Worm (Caenorhabditis elegans): ENCODE results near the gene F12D9.2.
"Not testable (repeated sequence)": the region's sequence is repeated elsewhere in the genome, so short reads cannot be mapped to it uniquely, and the experiment has no call there.

Gene F12D9.2

DNA sequence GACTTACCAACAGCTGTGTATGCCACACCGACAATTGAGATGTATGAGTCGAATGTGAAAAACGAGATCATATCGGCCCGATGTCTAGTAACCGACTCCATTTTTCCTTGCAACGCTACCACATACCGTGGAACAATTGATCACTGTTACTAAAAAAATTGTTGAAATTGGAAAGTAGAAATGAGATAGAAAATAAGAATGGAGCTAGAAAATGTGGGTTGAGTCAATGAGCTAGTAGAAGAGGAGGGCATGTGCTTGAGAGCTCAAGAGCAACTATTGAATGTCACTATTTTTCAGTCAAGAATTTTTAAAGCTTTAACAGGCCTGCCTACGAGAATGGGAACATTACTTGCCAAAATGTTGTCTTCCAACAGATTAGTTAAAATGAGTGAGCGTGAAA is 21.8 kb downstream of the F12D9.2 start, which contains the start of gene K01A12.3:
Gene K01A12.3 (minus strand): TSS at position 101 of the 400 bp plus-strand sequence.
- TF ChIP-seq med-1 (GFP tag; optimal IDR thresholded peaks at IDR 0.05; ENCODE audit: insufficient read depth) = no peak
- no peak for TF ChIP-seq flt-1 (GFP tag; IDR thresholded peaks at IDR 0.05)
- TF ChIP-seq cog-1 (tag; optimal IDR thresholded peaks at IDR 0.05) = no peak
- TF ChIP-seq klf-2 (GFP tag; conservative IDR thresholded peaks at IDR 0.05) = no peak
- no peak for TF ChIP-seq tab-1 (GFP tag; IDR thresholded peaks at IDR 0.05)
- no peak for TF ChIP-seq ztf-23 (GFP tag; IDR thresholded peaks at IDR 0.05)
- no peak for TF ChIP-seq ztf-29 (GFP tag; IDR thresholded peaks at IDR 0.05)
- no peak for TF ChIP-seq T22C8.4 (GFP tag; IDR thresholded peaks at IDR 0.05)
- TF ChIP-seq ref-1 (GFP tag; conservative IDR thresholded peaks at IDR 0.05) = no peak

DNA sequence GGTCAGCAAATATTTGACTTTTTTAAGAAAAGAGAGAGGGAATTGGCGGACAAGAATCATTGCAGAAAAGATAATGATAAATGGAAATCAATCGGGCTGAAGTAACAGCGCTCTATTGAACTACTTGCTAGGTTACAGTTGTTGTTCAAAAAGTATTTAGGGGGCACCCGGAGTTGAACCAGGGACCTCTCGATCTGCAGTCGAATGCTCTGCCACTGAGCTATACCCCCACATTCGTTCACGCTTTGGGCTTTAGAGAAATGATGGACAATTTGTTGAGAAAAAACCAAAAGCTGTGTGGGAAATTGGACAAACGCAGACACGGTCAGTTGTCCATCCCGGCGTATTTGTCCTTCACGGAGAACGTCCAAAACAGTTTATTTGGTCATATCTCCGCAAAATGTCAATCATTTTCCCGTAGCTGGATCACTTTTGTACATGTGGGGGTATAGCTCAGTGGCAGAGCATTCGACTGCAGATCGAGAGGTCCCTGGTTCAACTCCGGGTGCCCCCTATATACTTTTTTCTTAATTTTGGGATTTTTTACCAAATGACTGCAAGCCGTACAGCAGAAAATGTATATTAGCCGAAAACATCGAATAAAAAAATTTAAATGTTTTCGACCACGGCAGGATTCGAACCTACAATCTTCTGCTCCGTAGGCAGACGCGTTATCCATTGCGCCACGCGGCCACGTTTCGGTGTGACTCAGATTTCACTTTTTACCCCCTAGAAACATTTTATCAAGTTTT is 22.9 kb downstream of the F12D9.2 start:
- no peak for TF ChIP-seq ref-1 (GFP tag; conservative IDR thresholded peaks at IDR 0.05)
- 0 out of 2 replicates have a peak, but pooled peaks have one; percentile 31 for TF ChIP-seq ztf-29 (GFP tag; IDR thresholded peaks at IDR 0.05)

DNA sequence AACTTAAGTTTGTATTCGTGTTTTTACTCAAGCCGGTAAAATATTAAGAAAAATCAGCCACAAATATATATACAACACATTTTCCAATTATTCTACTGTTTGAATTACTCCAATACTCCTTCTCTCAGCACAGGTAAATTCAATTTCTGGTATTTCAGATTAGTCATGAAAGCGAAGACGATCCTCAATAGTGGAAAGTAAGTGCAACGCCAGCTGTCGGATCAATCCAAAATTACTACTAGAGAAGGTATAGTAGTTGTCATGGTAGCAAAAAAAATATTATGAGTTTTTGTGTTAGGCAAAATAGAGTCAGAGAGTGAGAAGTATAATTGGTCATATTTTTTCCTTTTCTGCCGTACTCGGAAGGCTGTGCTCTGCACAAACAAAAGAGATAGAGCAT is 33.8 kb downstream of the F12D9.2 start, which contains the start of gene K01A12.2:
Gene K01A12.2 (plus strand): TSS at position 301 of the 400 bp plus-strand sequence.
- no peak for TF ChIP-seq tab-1 (GFP tag; IDR thresholded peaks at IDR 0.05)
- no peak for TF ChIP-seq ztf-29 (GFP tag; IDR thresholded peaks at IDR 0.05)
- TF ChIP-seq cog-1 (tag; optimal IDR thresholded peaks at IDR 0.05) = no peak
- TF ChIP-seq ref-1 (GFP tag; conservative IDR thresholded peaks at IDR 0.05) = no peak
- TF ChIP-seq flt-1 (GFP tag; IDR thresholded peaks at IDR 0.05) = no peak
- no peak for TF ChIP-seq ztf-23 (GFP tag; IDR thresholded peaks at IDR 0.05)
- TF ChIP-seq klf-2 (GFP tag; conservative IDR thresholded peaks at IDR 0.05) = no peak
- TF ChIP-seq T22C8.4 (GFP tag; IDR thresholded peaks at IDR 0.05) = no peak
- no peak for TF ChIP-seq med-1 (GFP tag; optimal IDR thresholded peaks at IDR 0.05; ENCODE audit: insufficient read depth)

DNA sequence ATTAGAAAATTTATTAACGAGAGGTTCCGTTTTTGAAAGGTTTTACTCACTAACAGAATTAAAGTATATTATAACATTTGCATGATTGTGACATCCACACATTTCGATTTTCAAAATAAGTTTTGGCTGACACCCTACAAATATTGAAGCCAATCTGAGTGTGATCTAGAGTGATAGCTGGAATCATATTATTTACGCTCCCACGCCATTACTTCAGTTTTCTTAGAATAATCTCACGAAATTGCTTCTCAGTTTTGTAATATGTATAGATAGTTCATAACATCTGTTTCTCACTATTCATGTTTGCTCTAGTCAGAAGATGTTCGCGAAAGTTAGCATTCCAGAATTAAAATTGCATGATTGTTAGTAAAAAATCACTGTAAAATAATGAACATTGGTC is 34.6 kb downstream of the F12D9.2 start:
- TF ChIP-seq klf-2 (GFP tag; conservative IDR thresholded peaks at IDR 0.05) (no peak), ztf-23 (GFP tag; IDR thresholded peaks at IDR 0.05) (no peak), T22C8.4 (GFP tag; IDR thresholded peaks at IDR 0.05) (no peak), med-1 (GFP tag; optimal IDR thresholded peaks at IDR 0.05; ENCODE audit: insufficient read depth) (no peak), cog-1 (tag; optimal IDR thresholded peaks at IDR 0.05) (no peak), ref-1 (GFP tag; conservative IDR thresholded peaks at IDR 0.05) (no peak), flt-1 (GFP tag; IDR thresholded peaks at IDR 0.05) (no peak), ztf-29 (GFP tag; IDR thresholded peaks at IDR 0.05) (no peak), tab-1 (GFP tag; IDR thresholded peaks at IDR 0.05) (no peak)

DNA sequence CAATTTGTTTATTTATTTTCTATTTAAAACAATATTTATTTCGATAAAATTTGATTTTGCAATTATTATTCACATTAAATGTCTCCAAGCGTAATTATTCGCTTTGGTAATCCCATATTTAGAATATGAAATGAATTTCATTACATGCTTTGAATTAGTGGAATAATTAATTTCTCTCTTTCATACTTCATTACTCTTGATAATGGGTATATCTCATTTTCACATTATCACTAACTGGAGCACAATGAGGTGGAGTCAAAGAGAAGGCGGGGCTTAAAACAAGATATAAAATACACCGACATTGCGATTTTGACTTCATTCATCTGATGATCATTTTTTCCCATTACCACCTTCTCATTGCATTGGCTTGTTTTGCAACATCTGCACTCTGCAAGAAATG is 36.3 kb downstream of the F12D9.2 start, which contains the start of gene K01A12.4:
Gene K01A12.4 (plus strand): TSS at position 301 of the 400 bp plus-strand sequence.
- TF ChIP-seq klf-2 (GFP tag; conservative IDR thresholded peaks at IDR 0.05); med-1 (GFP tag; optimal IDR thresholded peaks at IDR 0.05; ENCODE audit: insufficient read depth); cog-1 (tag; optimal IDR thresholded peaks at IDR 0.05): not testable (repeated sequence)

DNA sequence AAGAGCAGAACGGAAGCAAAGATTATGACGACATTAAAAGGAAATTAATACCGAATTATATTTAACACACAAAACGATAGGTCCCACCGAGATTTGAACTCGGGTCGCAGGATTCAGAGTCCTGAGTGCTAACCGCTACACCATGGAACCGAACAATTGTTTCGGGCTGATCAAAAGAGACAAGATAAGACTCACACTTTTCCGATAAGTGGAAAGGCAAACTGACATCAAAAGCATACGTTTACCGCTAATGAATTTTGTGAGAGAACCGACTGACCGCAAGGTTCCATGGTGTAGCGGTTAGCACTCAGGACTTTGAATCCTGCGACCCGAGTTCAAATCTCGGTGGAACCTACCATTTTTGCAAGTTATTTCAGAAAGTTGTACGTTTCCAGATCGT is 38.1 kb downstream of the F12D9.2 start:
- TF ChIP-seq ztf-23 (GFP tag; IDR thresholded peaks at IDR 0.05) (peak; percentile 35; the same call in 1 of the 2 replicates), ztf-29 (GFP tag; IDR thresholded peaks at IDR 0.05) (no peak)

DNA sequence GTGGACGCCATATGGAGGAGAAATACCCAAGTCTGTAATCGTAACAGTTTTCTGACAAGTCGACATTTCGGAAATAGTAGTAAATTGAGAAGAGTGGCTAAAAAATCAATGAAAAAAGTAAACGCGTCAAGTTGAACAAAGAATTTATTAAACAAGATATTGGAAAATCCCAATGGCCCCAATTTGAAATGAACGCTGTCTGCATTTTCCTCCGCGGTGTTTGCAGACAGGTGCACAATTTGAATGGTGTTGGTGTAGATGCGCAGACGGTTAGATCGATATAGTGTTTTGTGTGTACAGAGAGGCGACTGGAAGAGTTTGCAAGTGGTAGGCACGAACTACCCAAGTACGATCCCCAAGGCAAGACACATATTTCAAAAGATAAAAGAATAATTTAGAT is 41.9 kb downstream of the F12D9.2 start, which contains the start of the genes H35N09.2 and H35N09.1:
Gene H35N09.2 (minus strand): TSS at position 54 of the 400 bp plus-strand sequence.
Gene H35N09.1 (plus strand): TSS at position 335 of the 400 bp plus-strand sequence.
- TF ChIP-seq T22C8.4 (GFP tag; IDR thresholded peaks at IDR 0.05) (no peak), med-1 (GFP tag; optimal IDR thresholded peaks at IDR 0.05; ENCODE audit: insufficient read depth) (no peak), tab-1 (GFP tag; IDR thresholded peaks at IDR 0.05) (no peak), cog-1 (tag; optimal IDR thresholded peaks at IDR 0.05) (no peak), ref-1 (GFP tag; conservative IDR thresholded peaks at IDR 0.05) (no peak), klf-2 (GFP tag; conservative IDR thresholded peaks at IDR 0.05) (no peak), ztf-23 (GFP tag; IDR thresholded peaks at IDR 0.05) (no peak), flt-1 (GFP tag; IDR thresholded peaks at IDR 0.05) (no peak), ztf-29 (GFP tag; IDR thresholded peaks at IDR 0.05) (no peak)

DNA sequence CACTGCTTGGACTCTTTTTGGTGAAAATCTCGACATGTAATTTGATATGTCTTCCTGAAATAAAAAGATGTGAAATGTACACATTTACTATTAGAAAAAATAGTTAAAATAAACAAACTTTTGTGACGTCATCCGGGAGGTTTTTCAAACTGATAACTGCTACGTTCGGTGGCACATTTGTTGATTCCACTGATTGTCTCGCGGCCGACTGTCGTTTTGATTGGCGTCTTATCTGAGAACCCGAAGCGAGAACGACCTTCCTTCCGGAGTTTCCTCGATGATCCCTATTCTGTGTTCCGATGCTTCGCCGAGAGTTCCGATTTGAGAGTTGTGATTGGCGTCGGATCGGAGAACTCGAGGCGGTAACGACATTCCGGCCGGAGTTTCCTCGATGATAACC is 42.7 kb downstream of the F12D9.2 start:
- TF ChIP-seq klf-2 (GFP tag; conservative IDR thresholded peaks at IDR 0.05) = no peak
- no peak for TF ChIP-seq med-1 (GFP tag; optimal IDR thresholded peaks at IDR 0.05; ENCODE audit: insufficient read depth)
- no peak for TF ChIP-seq tab-1 (GFP tag; IDR thresholded peaks at IDR 0.05)
- TF ChIP-seq ztf-29 (GFP tag; IDR thresholded peaks at IDR 0.05) = no peak
- no peak for TF ChIP-seq flt-1 (GFP tag; IDR thresholded peaks at IDR 0.05)
- TF ChIP-seq cog-1 (tag; optimal IDR thresholded peaks at IDR 0.05) = no peak
- no peak for TF ChIP-seq ztf-23 (GFP tag; IDR thresholded peaks at IDR 0.05)
- TF ChIP-seq T22C8.4 (GFP tag; IDR thresholded peaks at IDR 0.05) = no peak
- TF ChIP-seq ref-1 (GFP tag; conservative IDR thresholded peaks at IDR 0.05) = no peak

DNA sequence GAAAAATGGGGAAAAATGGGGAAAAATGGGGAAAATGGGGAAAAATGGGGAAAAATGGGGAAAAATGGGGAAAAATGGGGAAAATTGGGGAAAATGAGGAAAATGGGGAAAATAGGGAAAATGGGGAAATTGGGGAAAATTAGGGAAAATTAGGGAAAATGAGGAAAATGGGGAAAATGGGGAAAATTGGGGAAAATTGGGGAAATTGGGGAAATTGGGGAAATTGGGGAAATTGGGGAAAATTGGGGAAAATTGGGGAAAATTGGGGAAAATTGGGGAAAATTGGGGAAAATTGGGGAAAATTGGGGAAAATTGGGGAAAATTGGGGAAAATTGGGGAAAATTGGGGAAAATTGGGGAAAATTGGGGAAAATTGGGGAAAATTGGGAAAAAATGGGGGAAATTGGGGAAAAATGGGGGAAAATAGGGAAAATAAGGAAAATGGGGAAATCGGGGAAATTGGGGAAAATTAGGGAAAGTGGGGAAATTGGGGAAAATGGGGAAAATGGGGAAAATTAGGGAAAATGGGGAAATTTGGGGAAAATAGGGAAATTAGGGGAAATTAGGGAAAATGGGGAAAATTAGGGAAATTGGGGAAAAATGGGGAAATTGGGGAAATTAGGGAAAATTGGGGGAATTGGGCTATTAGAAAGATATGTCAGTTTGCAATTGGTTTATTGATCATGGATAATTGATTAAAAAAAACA is 44.0 kb downstream of the F12D9.2 start:
- peak; percentile 51; the same call in 1 of the 2 replicates for TF ChIP-seq ztf-29 (GFP tag; IDR thresholded peaks at IDR 0.05)
- peak; percentile 9; the same call in 1 of the 2 replicates for TF ChIP-seq T22C8.4 (GFP tag; IDR thresholded peaks at IDR 0.05)
- TF ChIP-seq flt-1 (GFP tag; IDR thresholded peaks at IDR 0.05) = peak; percentile 56
- peak; percentile 74 for TF ChIP-seq klf-2 (GFP tag; conservative IDR thresholded peaks at IDR 0.05)
- 0 out of 2 replicates have a peak, but pooled peaks have one; percentile 6 for TF ChIP-seq tab-1 (GFP tag; IDR thresholded peaks at IDR 0.05)
- no peak for TF ChIP-seq cog-1 (tag; optimal IDR thresholded peaks at IDR 0.05)
- TF ChIP-seq ztf-23 (GFP tag; IDR thresholded peaks at IDR 0.05) = peak; percentile 81
- no peak for TF ChIP-seq med-1 (GFP tag; optimal IDR thresholded peaks at IDR 0.05; ENCODE audit: insufficient read depth)
- 0 out of 2 replicates have a peak, but pooled peaks have one; percentile 7 for TF ChIP-seq ref-1 (GFP tag; conservative IDR thresholded peaks at IDR 0.05)
